Fruit fly (Drosophila melanogaster) whole organism, adult: ENCODE measurements around the gene ND-24.

Source experiments
- CG11617 ChIP-seq: fragments of 200-800 bp; sonication (Bioruptor generic); optimal IDR thresholded peaks from 2 replicates; lab custom pipeline; 2017; ENCODE audit warnings: mild to moderate bottlenecking, missing biosample characterization, missing genetic modification reagents, missing genetic modification characterization
- CG33017 ChIP-seq: fragments of 200-800 bp; sonication (Bioruptor generic); optimal IDR thresholded peaks from 2 replicates; lab custom pipeline; 2018; ENCODE audit warnings: missing biosample characterization, mild to moderate bottlenecking, missing genetic modification characterization, moderate library complexity
- CG5204 ChIP-seq: fragments of 200-800 bp; sonication (Bioruptor generic); optimal IDR thresholded peaks from 2 replicates; lab custom pipeline; 2016; ENCODE audit warnings: missing biosample characterization, missing genetic modification characterization
- CG7101 ChIP-seq: fragments of 200-800 bp; sonication (Bioruptor generic); optimal IDR thresholded peaks from 2 replicates; lab custom pipeline; 2018; ENCODE audit warnings: missing biosample characterization, mild to moderate bottlenecking, missing genetic modification characterization, moderate library complexity
- Crg-1 ChIP-seq: fragments of 200-800 bp; sonication (Bioruptor generic); optimal IDR thresholded peaks from 2 replicates; lab custom pipeline; 2016; ENCODE audit warnings: missing biosample characterization, missing genetic modification characterization
- cic ChIP-seq: fragments of 200-800 bp; sonication (Bioruptor generic); optimal IDR thresholded peaks from 2 replicates; lab custom pipeline; 2017; ENCODE audit warnings: missing biosample characterization, mild to moderate bottlenecking, missing genetic modification characterization, moderate library complexity
- cnc ChIP-seq, 2 experiments: fragments of >200 bp; optimal IDR thresholded peaks; 2 replicates each; lab custom pipeline; 2017
- kay ChIP-seq: fragments of 200-800 bp; sonication (Bioruptor generic); peaks from one replicate; lab custom pipeline; 2016; ENCODE audit warnings: missing biosample characterization, missing genetic modification characterization, borderline replicate concordance
- pad ChIP-seq: fragments of 200-800 bp; sonication (Bioruptor generic); optimal IDR thresholded peaks from 3 replicates; lab custom pipeline; 2017; ENCODE audit warnings: missing biosample characterization, missing genetic modification characterization, mild to moderate bottlenecking, moderate library complexity, missing genetic modification reagents
- toe ChIP-seq: fragments of 200-800 bp; sonication (Bioruptor generic); optimal IDR thresholded peaks from 2 replicates; lab custom pipeline; 2016; ENCODE audit warnings: missing biosample characterization, missing genetic modification characterization

DNA sequence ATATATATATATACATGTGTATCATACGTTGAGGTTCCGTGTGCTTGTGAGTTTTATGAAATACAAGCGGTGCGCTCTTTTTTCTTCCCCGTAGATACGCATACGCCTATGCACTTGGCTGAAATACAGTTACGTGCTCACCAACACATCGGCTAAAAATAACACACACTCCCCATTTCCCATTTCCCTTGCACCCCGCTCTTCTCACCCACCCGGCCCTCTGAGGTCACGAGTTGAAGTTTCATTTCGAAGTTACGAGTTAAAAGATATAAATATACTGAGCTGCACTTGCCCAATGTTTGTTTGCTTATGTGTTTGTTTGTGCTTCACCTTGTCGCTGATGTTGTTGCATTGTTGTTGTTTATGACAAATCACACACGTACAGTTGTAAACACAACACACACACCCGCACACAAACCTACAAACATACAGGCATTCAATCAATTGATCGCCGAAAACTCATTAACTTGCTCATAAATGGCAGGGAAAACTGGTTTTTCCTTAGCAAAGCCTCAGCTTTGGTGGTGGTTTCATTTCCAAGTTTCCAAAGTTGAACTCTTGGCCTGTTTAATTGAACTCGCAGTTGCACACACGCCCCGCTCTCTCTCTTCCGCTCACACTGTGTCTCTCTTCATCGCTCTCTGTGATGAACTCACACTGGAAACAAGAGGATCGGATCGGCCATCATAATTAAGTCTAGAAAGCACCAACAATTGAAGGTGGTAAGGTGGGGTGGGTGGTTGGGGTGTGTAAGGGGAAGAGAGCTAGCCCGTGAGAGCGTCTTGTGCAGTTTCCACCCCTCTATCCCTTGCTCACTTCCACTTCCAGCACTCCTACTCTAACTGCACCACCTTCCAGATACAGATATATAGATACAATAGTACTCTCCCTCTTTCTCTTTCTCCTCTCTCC is 26.6 kb downstream of the ND-24 start:
- no peak for TF ChIP-seq pad
- TF ChIP-seq cic (GFP tag; lab: Kevin White, UChicago): no peak
- TF ChIP-seq CG33017: no peak
- no peak for TF ChIP-seq CG5204 (GFP tag; lab: Kevin White, UChicago)
- no peak for TF ChIP-seq CG11617 (GFP tag; lab: Kevin White, UChicago)
- no peak for TF ChIP-seq CG7101
- TF ChIP-seq toe (GFP tag; lab: Kevin White, UChicago): no peak
- TF ChIP-seq cnc (optimal IDR thresholded peaks at IDR 0.05; lab: Kevin White, UChicago): no peak
- no peak for TF ChIP-seq kay
- TF ChIP-seq Crg-1: no peak
